Fruit fly (Drosophila melanogaster) whole organism, prepupa: ENCODE data around the gene aln.

Source experiments
- Blimp-1 ChIP-seq: fragments of 200-800 bp; sonication (Bioruptor generic); optimal IDR thresholded peaks from 3 replicates; lab custom pipeline; 2017; ENCODE audit warnings: missing biosample characterization, missing genetic modification characterization, mild to moderate bottlenecking, moderate library complexity, missing genetic modification reagents
- CG10631 ChIP-seq: fragments of 200-800 bp; sonication (Bioruptor generic); optimal IDR thresholded peaks from 2 replicates; lab custom pipeline; 2016; ENCODE audit warnings: missing biosample characterization, missing genetic modification characterization
- CG10669 ChIP-seq: fragments of 200-800 bp; sonication (Bioruptor generic); optimal IDR thresholded peaks from 3 replicates; lab custom pipeline; 2018; ENCODE audit warnings: missing biosample characterization, mild to moderate bottlenecking, missing genetic modification characterization, moderate library complexity
- CG11294 ChIP-seq: fragments of 200-800 bp; sonication (Bioruptor generic); IDR thresholded peaks from 2 replicates; pipeline ENCODE4 v1.3.6; 2022; ENCODE audit warnings: missing biosample characterization, missing genetic modification characterization
- CG11762 ChIP-seq: fragments of 200-800 bp; sonication (Bioruptor generic); optimal IDR thresholded peaks from 3 replicates; lab custom pipeline; 2016; ENCODE audit warnings: missing biosample characterization, missing genetic modification characterization; ENCODE audit not compliant: insufficient read depth
- CG11902 ChIP-seq: fragments of 200-800 bp; sonication (Bioruptor generic); optimal IDR thresholded peaks from 3 replicates; lab custom pipeline; 2016; ENCODE audit warnings: missing biosample characterization, missing genetic modification characterization
- CG15336 ChIP-seq: fragments of 200-800 bp; sonication (Bioruptor generic); IDR thresholded peaks from 2 replicates; pipeline ENCODE4 v1.3.6; 2022; ENCODE audit warnings: missing biosample characterization, missing genetic modification characterization
- CG1621 ChIP-seq: fragments of 200-800 bp; sonication (Bioruptor generic); optimal IDR thresholded peaks from 3 replicates; lab custom pipeline; 2018; ENCODE audit warnings: missing biosample characterization, mild to moderate bottlenecking, missing genetic modification characterization
- CG31627 ChIP-seq: fragments of 200-800 bp; sonication (Bioruptor generic); optimal IDR thresholded peaks from 3 replicates; lab custom pipeline; 2016; ENCODE audit warnings: missing biosample characterization, missing genetic modification characterization
- CG32006 ChIP-seq: fragments of 200-800 bp; sonication (Bioruptor generic); optimal IDR thresholded peaks from 3 replicates; lab custom pipeline; 2017; ENCODE audit warnings: missing biosample characterization, mild to moderate bottlenecking, missing genetic modification characterization
- CG34406 ChIP-seq: fragments of 200-800 bp; sonication (Bioruptor generic); optimal IDR thresholded peaks from 3 replicates; lab custom pipeline; 2016; ENCODE audit warnings: missing biosample characterization, missing genetic modification characterization
- CG3919 ChIP-seq: fragments of 200-800 bp; sonication (Bioruptor generic); optimal IDR thresholded peaks from 3 replicates; lab custom pipeline; 2016; ENCODE audit warnings: missing biosample characterization, missing genetic modification characterization
- CG4318 ChIP-seq: fragments of 200-800 bp; sonication (Bioruptor generic); optimal IDR thresholded peaks from 3 replicates; lab custom pipeline; 2017; ENCODE audit warnings: missing biosample characterization, mild to moderate bottlenecking, missing genetic modification characterization
- CG6163 ChIP-seq: fragments of 200-800 bp; sonication (Bioruptor generic); IDR thresholded peaks from 3 replicates; pipeline ENCODE4 v1.3.6; 2022; ENCODE audit warnings: missing biosample characterization, missing genetic modification characterization
- CG6792 ChIP-seq: fragments of 200-800 bp; sonication (Bioruptor generic); optimal IDR thresholded peaks from 3 replicates; lab custom pipeline; 2016; ENCODE audit warnings: missing biosample characterization, missing genetic modification characterization
- CG6808 ChIP-seq: fragments of 200-800 bp; sonication (Bioruptor generic); optimal IDR thresholded peaks from 3 replicates; lab custom pipeline; 2017; ENCODE audit warnings: missing biosample characterization, missing genetic modification characterization, mild to moderate bottlenecking, moderate library complexity, missing genetic modification reagents
- CG6854 ChIP-seq: fragments of 200-800 bp; sonication (Bioruptor generic); optimal IDR thresholded peaks from 2 replicates; lab custom pipeline; 2017; ENCODE audit warnings: missing biosample characterization, mild to moderate bottlenecking, missing genetic modification characterization
- CG8119 ChIP-seq: fragments of 200-800 bp; sonication (Bioruptor generic); IDR thresholded peaks from 3 replicates; pipeline ENCODE4 v1.3.6; 2022; ENCODE audit warnings: missing biosample characterization, missing genetic modification characterization
- CG8319 ChIP-seq: fragments of 200-800 bp; sonication (Bioruptor generic); optimal IDR thresholded peaks from 3 replicates; lab custom pipeline; 2016; ENCODE audit warnings: missing biosample characterization, missing genetic modification characterization
- CG8632 ChIP-seq: fragments of 200-800 bp; sonication (Bioruptor generic); optimal IDR thresholded peaks from 3 replicates; lab custom pipeline; 2016; ENCODE audit warnings: missing biosample characterization, missing genetic modification characterization
- CG9139 ChIP-seq: fragments of 200-800 bp; sonication (Bioruptor generic); optimal IDR thresholded peaks from 3 replicates; lab custom pipeline; 2017; ENCODE audit warnings: missing biosample characterization, mild to moderate bottlenecking, missing genetic modification characterization
- Eip75B ChIP-seq: fragments of 200-800 bp; sonication (Bioruptor generic); optimal IDR thresholded peaks from 3 replicates; lab custom pipeline; 2016; ENCODE audit warnings: missing biosample characterization, missing genetic modification characterization
- Eip78C ChIP-seq: fragments of 200-800 bp; sonication (Bioruptor generic); peaks from one replicate; lab custom pipeline; 2016; ENCODE audit warnings: missing biosample characterization, missing genetic modification characterization
- Eip93F ChIP-seq: fragments of 200-800 bp; sonication (Bioruptor generic); optimal IDR thresholded peaks from 2 replicates; lab custom pipeline; 2016; ENCODE audit warnings: missing biosample characterization, mild to moderate bottlenecking, missing genetic modification characterization
- Ets21C ChIP-seq: fragments of 200-800 bp; sonication (Bioruptor generic); optimal IDR thresholded peaks from 3 replicates; lab custom pipeline; 2016; ENCODE audit warnings: missing biosample characterization, missing genetic modification characterization
- Ets96B ChIP-seq: fragments of 200-800 bp; optimal IDR thresholded peaks from 2 replicates; lab custom pipeline; 2019; ENCODE audit warnings: missing biosample characterization, mild to moderate bottlenecking, missing genetic modification characterization, moderate library complexity
- Gug ChIP-seq: fragments of 200-800 bp; sonication (Bioruptor generic); IDR thresholded peaks from 2 replicates; pipeline ENCODE4 v1.3.6; 2022; ENCODE audit warnings: missing biosample characterization, missing genetic modification characterization
- Hr38 ChIP-seq: sonication (Bioruptor generic); optimal IDR thresholded peaks from 2 replicates; lab custom pipeline; 2016; ENCODE audit warnings: missing biosample characterization, missing genetic modification characterization
- Hr39 ChIP-seq: fragments of 200-800 bp; sonication (Bioruptor generic); optimal IDR thresholded peaks from 2 replicates; lab custom pipeline; 2016; ENCODE audit warnings: missing biosample characterization, missing genetic modification characterization
- Hr4 ChIP-seq: fragments of 200-800 bp; sonication (Bioruptor generic); optimal IDR thresholded peaks from 3 replicates; lab custom pipeline; 2016; ENCODE audit warnings: missing biosample characterization, missing genetic modification characterization
- Lpt ChIP-seq: fragments of 200-800 bp; sonication (Bioruptor generic); optimal IDR thresholded peaks from 3 replicates; lab custom pipeline; 2016; ENCODE audit warnings: missing biosample characterization, missing genetic modification characterization
- Met ChIP-seq: fragments of 200-800 bp; sonication (Bioruptor generic); optimal IDR thresholded peaks from 3 replicates; lab custom pipeline; 2016; ENCODE audit warnings: missing biosample characterization, missing genetic modification characterization
- Sox102F ChIP-seq: fragments of 200-800 bp; sonication (Bioruptor generic); optimal IDR thresholded peaks from 2 replicates; lab custom pipeline; 2016; ENCODE audit warnings: missing biosample characterization, mild to moderate bottlenecking, missing genetic modification characterization
- Sox15 ChIP-seq: fragments of 200-800 bp; sonication (Bioruptor generic); optimal IDR thresholded peaks from 3 replicates; lab custom pipeline; 2016; ENCODE audit warnings: missing biosample characterization, missing genetic modification characterization
- achi ChIP-seq: fragments of 200-800 bp; sonication (Bioruptor generic); optimal IDR thresholded peaks from 3 replicates; lab custom pipeline; 2016; ENCODE audit warnings: missing biosample characterization, missing genetic modification characterization
- cyc ChIP-seq: fragments of 200-800 bp; sonication (Bioruptor generic); optimal IDR thresholded peaks from 3 replicates; lab custom pipeline; 2016; ENCODE audit warnings: missing biosample characterization, missing genetic modification characterization
- dac ChIP-seq: fragments of 200-800 bp; sonication (Bioruptor generic); optimal IDR thresholded peaks from 2 replicates; lab custom pipeline; 2017; ENCODE audit warnings: missing biosample characterization, mild to moderate bottlenecking, missing genetic modification characterization
- dsx ChIP-seq: fragments of 200-800 bp; optimal IDR thresholded peaks from 3 replicates; lab custom pipeline; 2019; ENCODE audit warnings: missing biosample characterization, mild to moderate bottlenecking, missing genetic modification characterization, moderate library complexity; ENCODE audit not compliant: poor library complexity, severe bottlenecking
- eg ChIP-seq: fragments of 200-800 bp; sonication (Bioruptor generic); IDR thresholded peaks from 3 replicates; pipeline ENCODE4 v1.3.6; 2022; ENCODE audit warnings: missing biosample characterization, missing genetic modification characterization
- fd59A ChIP-seq: fragments of 200-800 bp; sonication (Bioruptor generic); optimal IDR thresholded peaks from 2 replicates; lab custom pipeline; 2017; ENCODE audit warnings: missing biosample characterization, mild to moderate bottlenecking, missing genetic modification characterization, missing genetic modification reagents
- fd85E ChIP-seq: fragments of 200-800 bp; sonication (Bioruptor generic); optimal IDR thresholded peaks from 3 replicates; lab custom pipeline; 2016; ENCODE audit warnings: missing biosample characterization, missing genetic modification characterization
- fkh ChIP-seq: fragments of 200-800 bp; sonication (Bioruptor generic); optimal IDR thresholded peaks from 3 replicates; lab custom pipeline; 2017; ENCODE audit warnings: missing biosample characterization, mild to moderate bottlenecking, missing genetic modification characterization, moderate library complexity
- lz ChIP-seq: fragments of 200-800 bp; sonication (Bioruptor generic); optimal IDR thresholded peaks from 3 replicates; lab custom pipeline; 2016; ENCODE audit warnings: missing biosample characterization, missing genetic modification characterization
- net ChIP-seq: fragments of 200-800 bp; sonication (Bioruptor generic); optimal IDR thresholded peaks from 3 replicates; lab custom pipeline; 2016; ENCODE audit warnings: missing biosample characterization, missing genetic modification characterization
- salr ChIP-seq, 2 experiments: fragments of 200-800 bp; sonication (Bioruptor generic); optimal IDR thresholded peaks; 3 replicates each; lab custom pipeline; 2016 to 2018; ENCODE audit warnings: missing biosample characterization in 2 of 2, missing genetic modification characterization in 2 of 2, mild to moderate bottlenecking in 1 of 2
- ss ChIP-seq, 2 experiments: fragments of 200-800 bp; sonication (Bioruptor generic); optimal IDR thresholded peaks; 2 replicates in 1 of 2; 3 replicates in 1 of 2; lab custom pipeline; 2017 to 2018; ENCODE audit warnings: mild to moderate bottlenecking in 2 of 2, missing biosample characterization in 2 of 2, missing genetic modification characterization in 2 of 2, moderate library complexity in 1 of 2
- svp ChIP-seq: fragments of 200-800 bp; sonication (Bioruptor generic); peaks from one replicate; lab custom pipeline; 2016; ENCODE audit warnings: missing biosample characterization, missing genetic modification characterization
- topi ChIP-seq: fragments of 200-800 bp; sonication (Bioruptor generic); optimal IDR thresholded peaks from 3 replicates; lab custom pipeline; 2016; ENCODE audit warnings: missing biosample characterization, missing genetic modification characterization
- vri ChIP-seq: fragments of 200-800 bp; sonication (Bioruptor generic); optimal IDR thresholded peaks from 3 replicates; lab custom pipeline; 2016; ENCODE audit warnings: missing biosample characterization, mild to moderate bottlenecking, missing genetic modification characterization

aln gene

dm6 chr3L:960557-960956, 33.2 kb upstream of the aln start:
- TF ChIP-seq net (GFP tag; lab: Kevin White, UChicago) (no peak), Met (GFP tag; lab: Kevin White, UChicago) (peak; percentile 20), CG10631 (no peak), Eip78C (peak; percentile 74), fkh (GFP tag; lab: Kevin White, UChicago) (peak; percentile 56), topi (GFP tag; lab: Kevin White, UChicago) (no peak), CG1621 (tag; lab: Kevin White, UChicago) (no peak), Ets96B (tag; lab: Kevin White, UChicago) (no peak), Hr4 (GFP tag; lab: Kevin White, UChicago) (peak; percentile 29), lz (GFP tag; lab: Kevin White, UChicago) (no peak)
- TF ChIP-seq, all 60 proteins: peak for 4

DNA sequence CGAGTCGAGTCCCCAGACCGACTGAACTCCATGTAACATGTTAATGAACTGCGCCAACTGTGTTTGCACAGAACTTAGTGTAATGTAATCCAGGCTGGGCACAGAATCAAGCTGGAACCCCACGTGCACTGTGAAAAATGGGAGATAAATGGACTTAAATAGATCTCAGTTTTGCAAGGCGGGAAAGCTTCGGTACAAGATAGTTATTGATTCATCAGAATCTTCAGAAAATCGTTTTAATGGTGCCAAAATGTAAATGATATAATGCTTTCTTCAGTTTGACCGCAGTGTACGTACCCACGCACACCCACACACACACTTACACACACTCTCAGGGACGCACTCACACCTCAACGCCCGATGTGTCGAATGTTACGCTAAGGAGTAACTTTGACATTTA, 29.8 kb upstream of the aln start:
- TF ChIP-seq cyc (GFP tag; lab: Kevin White, UChicago) (no peak), dsx (GFP tag; lab: Kevin White, UChicago) (no peak), Ets21C (no peak), CG8632 (GFP tag; lab: Kevin White, UChicago) (no peak), fd85E (no peak), CG34406 (GFP tag; lab: Kevin White, UChicago) (no peak), Hr38 (GFP tag; lab: Kevin White, UChicago) (no peak), Hr39 (no peak), CG10669 (GFP tag; lab: Kevin White, UChicago) (peak; percentile 18), Lpt (GFP tag; lab: Kevin White, UChicago) (no peak), CG9139 (GFP tag; lab: Kevin White, UChicago) (no peak), fd59A (GFP tag; lab: Kevin White, UChicago) (no peak), Sox15 (GFP tag; lab: Kevin White, UChicago) (no peak), ss (GFP tag; optimal IDR thresholded peaks at IDR 0.05; lab: Kevin White, UChicago) (peak in 1 of 2 experiments; percentile 4), CG11762 (GFP tag; lab: Kevin White, UChicago) (no peak), Eip78C (peak; percentile 62), CG4318 (GFP tag; lab: Kevin White, UChicago) (no peak), Ets96B (tag; lab: Kevin White, UChicago) (peak; percentile 39), Gug (GFP tag; lab: Robert Waterston, UW) (no peak), CG8319 (GFP tag; lab: Kevin White, UChicago) (no peak), CG11294 (GFP tag; lab: Robert Waterston, UW) (no peak), svp (no peak), lz (GFP tag; lab: Kevin White, UChicago) (no peak), CG6854 (no peak), CG32006 (GFP tag; lab: Kevin White, UChicago) (peak; percentile 47), fkh (GFP tag; lab: Kevin White, UChicago) (no peak), Sox102F (GFP tag; lab: Kevin White, UChicago) (no peak), achi (GFP tag; lab: Kevin White, UChicago) (peak; percentile 17), Eip75B (GFP tag; lab: Kevin White, UChicago) (peak; percentile 27), Blimp-1 (GFP tag; lab: Kevin White, UChicago) (no peak), net (GFP tag; lab: Kevin White, UChicago) (no peak), Eip93F (GFP tag; lab: Kevin White, UChicago) (no peak), CG6808 (GFP tag; lab: Kevin White, UChicago) (peak; percentile 21), Hr4 (GFP tag; lab: Kevin White, UChicago) (peak; percentile 34), CG11902 (GFP tag; lab: Kevin White, UChicago) (no peak), CG6163 (GFP tag; lab: Robert Waterston, UW) (peak; percentile 48; the same call in 2 of the 3 replicates), salr (GFP tag; optimal IDR thresholded peaks at IDR 0.05; lab: Kevin White, UChicago) (no peak), CG8119 (GFP tag; lab: Robert Waterston, UW) (peak; percentile 28; the same call in 1 of the 3 replicates), Met (GFP tag; lab: Kevin White, UChicago) (no peak), dac (GFP tag; lab: Kevin White, UChicago) (peak; percentile 9), CG3919 (GFP tag; lab: Kevin White, UChicago) (peak; percentile 50), CG6792 (GFP tag; lab: Kevin White, UChicago) (no peak), eg (0 out of 3 replicates have a peak, but pooled peaks have one; percentile 40), CG31627 (GFP tag; lab: Kevin White, UChicago) (no peak), CG15336 (GFP tag; lab: Robert Waterston, UW) (peak; percentile 39; the same call in 1 of the 2 replicates), vri (GFP tag; lab: Kevin White, UChicago) (no peak)
